Worm (Caenorhabditis elegans) whole organism, L3 larva: ENCODE measurements around the gene srx-50.

ENCODE experiments used
- R02D3.7 ChIP-seq: fragments of 150-350 bp; optimal IDR thresholded peaks from 2 replicates; lab custom pipeline; 2014; ENCODE audit warnings: missing biosample characterization, missing genetic modification characterization
- ZK546.5 ChIP-seq: sonication (generic microtip); optimal IDR thresholded peaks from 2 replicates; lab custom pipeline; 2017; ENCODE audit warnings: missing biosample characterization, missing genetic modification characterization
- aly-2 ChIP-seq: fragments of 150-350 bp; optimal IDR thresholded peaks from 2 replicates; lab custom pipeline; 2014; ENCODE audit warnings: missing biosample characterization, missing genetic modification characterization
- ama-1 ChIP-seq: fragments of 150-350 bp; optimal IDR thresholded peaks from 2 replicates; lab custom pipeline; 2018
- ceh-16 ChIP-seq: sonication (generic microtip); optimal IDR thresholded peaks from 2 replicates; lab custom pipeline; 2017; ENCODE audit warnings: missing biosample characterization, missing genetic modification characterization
- ceh-28 ChIP-seq: fragments of 150-350 bp; optimal IDR thresholded peaks from 2 replicates; lab custom pipeline; 2014; ENCODE audit warnings: missing biosample characterization, missing genetic modification reagents, missing genetic modification characterization
- ceh-82 ChIP-seq: fragments of 150-350 bp; optimal IDR thresholded peaks from 2 replicates; lab custom pipeline; 2014; ENCODE audit warnings: missing biosample characterization, missing genetic modification characterization
- ceh-9 ChIP-seq: sonication (generic microtip); optimal IDR thresholded peaks from 2 replicates; lab custom pipeline; 2018; ENCODE audit warnings: missing biosample characterization, missing genetic modification characterization
- daf-12 ChIP-seq: fragments of 150-350 bp; optimal IDR thresholded peaks from 2 replicates; lab custom pipeline; 2014; ENCODE audit warnings: missing biosample characterization, missing genetic modification reagents, missing genetic modification characterization
- egl-27 ChIP-seq: sonication (generic microtip); optimal IDR thresholded peaks from 4 replicates; lab custom pipeline; 2017; ENCODE audit warnings: missing biosample characterization, missing genetic modification reagents, missing genetic modification characterization
- egl-5 ChIP-seq: fragments of 150-350 bp; optimal IDR thresholded peaks from 2 replicates; lab custom pipeline; 2017; ENCODE audit warnings: missing biosample characterization, missing genetic modification reagents, missing genetic modification characterization, inconsistent platforms
- elt-1 ChIP-seq: fragments of 150-350 bp; optimal IDR thresholded peaks from 2 replicates; lab custom pipeline; 2014; ENCODE audit warnings: missing biosample characterization, missing genetic modification characterization
- elt-2 ChIP-seq: sonication (generic microtip); optimal IDR thresholded peaks from 2 replicates; lab custom pipeline; 2016; ENCODE audit warnings: missing genetic modification reagents, mild to moderate bottlenecking, missing genetic modification characterization, missing compliant biosample characterization
- elt-3 ChIP-seq, 3 experiments: fragments of 150-350 bp in 1 of 3; sonication (generic microtip) in 2 of 3; optimal IDR thresholded peaks; 2 replicates in 2 of 3; 4 replicates in 1 of 3; lab custom pipeline; 2014 to 2017; ENCODE audit warnings: missing biosample characterization in 3 of 3, missing genetic modification characterization in 3 of 3
- eor-1 ChIP-seq, 2 experiments: fragments of 150-350 bp; optimal IDR thresholded peaks; 2 replicates each; lab custom pipeline; 2014 to 2018; ENCODE audit warnings: missing biosample characterization in 2 of 2, missing genetic modification characterization in 2 of 2
- fkh-10 ChIP-seq: sonication (generic microtip); optimal IDR thresholded peaks from 2 replicates; lab custom pipeline; 2017; ENCODE audit warnings: missing biosample characterization, missing genetic modification reagents, missing genetic modification characterization
- fkh-2 ChIP-seq: fragments of 150-350 bp; optimal IDR thresholded peaks from 2 replicates; lab custom pipeline; 2014; ENCODE audit warnings: missing biosample characterization, missing genetic modification reagents, missing genetic modification characterization
- fos-1 ChIP-seq: fragments of 150-350 bp; optimal IDR thresholded peaks from 2 replicates; lab custom pipeline; 2014; ENCODE audit warnings: missing biosample characterization, missing genetic modification characterization
- jun-1 ChIP-seq: fragments of 150-350 bp; optimal IDR thresholded peaks from 2 replicates; lab custom pipeline; 2014; ENCODE audit warnings: missing biosample characterization, missing genetic modification reagents, missing genetic modification characterization
- lin-15B ChIP-seq: fragments of 150-350 bp; optimal IDR thresholded peaks from 2 replicates; lab custom pipeline; 2014; ENCODE audit warnings: missing biosample characterization, missing genetic modification characterization
- lin-39 ChIP-seq: fragments of 150-350 bp; optimal IDR thresholded peaks from 2 replicates; lab custom pipeline; 2018; ENCODE audit warnings: missing biosample characterization, missing genetic modification reagents, missing genetic modification characterization
- lsy-12 ChIP-seq: sonication (generic microtip); optimal IDR thresholded peaks from 2 replicates; lab custom pipeline; 2016; ENCODE audit warnings: mild to moderate bottlenecking, missing genetic modification characterization, missing compliant biosample characterization
- mdl-1 ChIP-seq: fragments of 150-350 bp; optimal IDR thresholded peaks from 2 replicates; lab custom pipeline; 2014; ENCODE audit warnings: missing biosample characterization, missing genetic modification characterization
- mml-1 ChIP-seq: fragments of 150-350 bp; sonication (generic microtip); optimal IDR thresholded peaks from 3 replicates; lab custom pipeline; 2014; ENCODE audit warnings: missing biosample characterization, missing genetic modification characterization
- nfya-1 ChIP-seq: sonication (generic microtip); optimal IDR thresholded peaks from 2 replicates; lab custom pipeline; 2017; ENCODE audit warnings: missing genetic modification characterization, mild to moderate bottlenecking, missing compliant biosample characterization, antibody characterized with exemption, moderate library complexity; ENCODE audit not compliant: insufficient read depth
- nhr-11 ChIP-seq: fragments of 150-350 bp; optimal IDR thresholded peaks from 2 replicates; lab custom pipeline; 2014; ENCODE audit warnings: missing biosample characterization, missing genetic modification characterization
- nhr-12 ChIP-seq: fragments of 150-350 bp; optimal IDR thresholded peaks from 2 replicates; lab custom pipeline; 2014; ENCODE audit warnings: missing biosample characterization, missing genetic modification characterization
- nhr-23 ChIP-seq: fragments of 150-350 bp; optimal IDR thresholded peaks from 2 replicates; lab custom pipeline; 2014; ENCODE audit warnings: missing biosample characterization, missing genetic modification reagents, missing genetic modification characterization
- nhr-25 ChIP-seq: sonication (generic microtip); optimal IDR thresholded peaks from 2 replicates; lab custom pipeline; 2017; ENCODE audit warnings: missing biosample characterization, missing genetic modification characterization
- nhr-28 ChIP-seq: fragments of 150-350 bp; optimal IDR thresholded peaks from 2 replicates; lab custom pipeline; 2014; ENCODE audit warnings: missing biosample characterization, missing genetic modification characterization
- nhr-43 ChIP-seq: sonication (generic microtip); optimal IDR thresholded peaks from 2 replicates; lab custom pipeline; 2016; ENCODE audit warnings: mild to moderate bottlenecking, missing genetic modification characterization, missing compliant biosample characterization; ENCODE audit not compliant: poor library complexity, severe bottlenecking
- nhr-67 ChIP-seq: fragments of 150-350 bp; optimal IDR thresholded peaks from 2 replicates; lab custom pipeline; 2014; ENCODE audit warnings: missing biosample characterization, missing genetic modification characterization
- nhr-76 ChIP-seq: fragments of 150-350 bp; sonication (generic microtip); optimal IDR thresholded peaks from 5 replicates; lab custom pipeline; 2014; ENCODE audit warnings: missing biosample characterization, missing genetic modification characterization
- nhr-77 ChIP-seq: fragments of 150-350 bp; optimal IDR thresholded peaks from 2 replicates; lab custom pipeline; 2014; ENCODE audit warnings: missing biosample characterization, missing genetic modification characterization
- pha-4 ChIP-seq: fragments of 150-350 bp; optimal IDR thresholded peaks from 2 replicates; lab custom pipeline; 2014; ENCODE audit warnings: missing biosample characterization, missing genetic modification reagents, missing genetic modification characterization
- pqm-1 ChIP-seq: fragments of 150-350 bp; optimal IDR thresholded peaks from 2 replicates; lab custom pipeline; 2017; ENCODE audit warnings: missing biosample characterization, missing genetic modification characterization, inconsistent platforms
- skn-1 ChIP-seq: fragments of 150-350 bp; optimal IDR thresholded peaks from 2 replicates; lab custom pipeline; 2014; ENCODE audit warnings: missing biosample characterization, missing genetic modification characterization
- snpc-4 ChIP-seq: fragments of 150-350 bp; optimal IDR thresholded peaks from 2 replicates; lab custom pipeline; 2014; ENCODE audit warnings: missing biosample characterization, missing genetic modification characterization
- tbx-2 ChIP-seq: sonication (generic microtip); optimal IDR thresholded peaks from 2 replicates; lab custom pipeline; 2016; ENCODE audit warnings: mild to moderate bottlenecking, missing genetic modification characterization, missing compliant biosample characterization
- unc-39 ChIP-seq: sonication (generic microtip); optimal IDR thresholded peaks from 4 replicates; lab custom pipeline; 2017; ENCODE audit warnings: missing biosample characterization, missing genetic modification characterization
- unc-62 ChIP-seq: fragments of 150-350 bp; sonication (generic microtip); optimal IDR thresholded peaks from 4 replicates; lab custom pipeline; 2014; ENCODE audit warnings: missing biosample characterization, missing genetic modification reagents, missing genetic modification characterization
- zag-1 ChIP-seq: fragments of 150-350 bp; optimal IDR thresholded peaks from 2 replicates; lab custom pipeline; 2014; ENCODE audit warnings: missing biosample characterization, missing genetic modification characterization
- ztf-11 ChIP-seq: fragments of 150-350 bp; optimal IDR thresholded peaks from 2 replicates; lab custom pipeline; 2014; ENCODE audit warnings: missing biosample characterization, missing genetic modification characterization
- ztf-4 ChIP-seq: fragments of 150-350 bp; optimal IDR thresholded peaks from 2 replicates; lab custom pipeline; 2014; ENCODE audit warnings: missing biosample characterization, missing genetic modification characterization

The srx-50 gene

DNA sequence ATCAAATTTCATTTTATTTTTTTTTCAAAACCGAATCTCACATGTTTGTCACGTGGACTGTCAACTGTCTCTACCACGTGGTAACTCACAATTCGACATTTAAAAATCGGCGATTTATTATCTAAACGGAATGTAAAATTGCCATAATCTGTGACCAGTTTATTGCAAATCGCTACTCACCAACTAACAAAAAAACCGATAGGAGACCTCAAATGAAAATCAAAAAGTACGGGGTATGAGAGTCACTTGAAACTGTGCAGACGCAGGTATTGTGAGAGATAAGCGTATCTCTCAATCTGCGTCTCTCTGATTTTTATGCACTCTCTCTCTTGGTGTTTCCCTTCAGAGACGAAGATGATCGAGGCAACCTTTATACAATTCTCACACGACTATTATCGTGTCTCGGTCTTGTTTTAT, 10.0 kb upstream of the srx-50 start (continued):
- TF ChIP-seq ceh-16 (tag; lab: Kevin White, UChicago) (no peak), egl-5 (peak; percentile 26), ZK546.5 (tag; lab: Kevin White, UChicago) (no peak), pha-4 (tag; lab: Kevin White, UChicago) (peak; percentile 57), eor-1 (tag; optimal IDR thresholded peaks at IDR 0.05; lab: Kevin White, UChicago) (peak in 1 of 2 experiments; percentile 4), nhr-67 (tag; lab: Kevin White, UChicago) (no peak), fkh-2 (tag; lab: Kevin White, UChicago) (no peak), elt-2 (tag; lab: Kevin White, UChicago) (peak; percentile 96), mml-1 (peak; percentile 68), lin-15B (tag; lab: Kevin White, UChicago) (no peak), skn-1 (tag; lab: Kevin White, UChicago) (peak; percentile 57), nfya-1 (tag; lab: Kevin White, UChicago) (peak; percentile 58), lin-39 (tag; lab: Kevin White, UChicago) (no peak), pqm-1 (tag; lab: Kevin White, UChicago) (peak; percentile 92), unc-39 (no peak), fos-1 (tag; lab: Kevin White, UChicago) (no peak), nhr-25 (tag; lab: Kevin White, UChicago) (peak; percentile 78), nhr-23 (peak; percentile 69), R02D3.7 (tag; lab: Kevin White, UChicago) (no peak), ceh-28 (tag; lab: Kevin White, UChicago) (peak; percentile 51)

DNA sequence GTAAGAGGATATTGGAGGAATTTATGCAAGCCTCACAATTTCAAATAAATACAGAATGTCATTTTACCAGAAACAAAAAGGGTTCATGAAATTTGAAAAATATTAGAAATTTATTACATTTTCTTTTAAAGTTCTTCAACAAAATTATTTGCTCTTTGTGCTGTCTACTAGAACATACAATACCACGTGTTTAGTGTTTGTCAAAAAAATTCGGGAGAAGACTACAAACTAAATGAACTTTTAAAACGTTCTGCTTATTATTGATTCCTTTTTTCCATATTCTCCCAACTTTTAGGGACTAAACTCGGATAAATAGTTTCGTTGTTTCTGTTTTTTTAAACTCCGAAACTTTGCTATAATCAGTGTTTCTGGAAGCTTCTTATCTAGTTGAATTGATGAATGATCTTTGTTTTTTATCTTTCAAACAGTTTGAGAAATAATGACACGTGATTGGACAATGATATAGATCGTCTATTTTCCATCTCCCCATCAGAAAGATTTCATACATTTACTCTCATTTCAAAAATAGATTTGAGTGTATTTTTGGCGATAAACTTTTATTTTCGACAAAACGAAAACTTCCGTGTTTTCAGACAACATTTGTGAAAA, 9.0 kb upstream of the srx-50 start:
- TF ChIP-seq lsy-12 (tag; lab: Kevin White, UChicago): peak; percentile 41
- TF ChIP-seq R02D3.7 (tag; lab: Kevin White, UChicago): no peak
- no peak for TF ChIP-seq mdl-1
- TF ChIP-seq pha-4 (tag; lab: Kevin White, UChicago): peak; percentile 54
- TF ChIP-seq pqm-1 (tag; lab: Kevin White, UChicago): peak; percentile 19
- TF ChIP-seq nhr-23: peak; percentile 50
- TF ChIP-seq elt-2 (tag; lab: Kevin White, UChicago): peak; percentile 59
- TF ChIP-seq, all 47 proteins: peak for 5

DNA sequence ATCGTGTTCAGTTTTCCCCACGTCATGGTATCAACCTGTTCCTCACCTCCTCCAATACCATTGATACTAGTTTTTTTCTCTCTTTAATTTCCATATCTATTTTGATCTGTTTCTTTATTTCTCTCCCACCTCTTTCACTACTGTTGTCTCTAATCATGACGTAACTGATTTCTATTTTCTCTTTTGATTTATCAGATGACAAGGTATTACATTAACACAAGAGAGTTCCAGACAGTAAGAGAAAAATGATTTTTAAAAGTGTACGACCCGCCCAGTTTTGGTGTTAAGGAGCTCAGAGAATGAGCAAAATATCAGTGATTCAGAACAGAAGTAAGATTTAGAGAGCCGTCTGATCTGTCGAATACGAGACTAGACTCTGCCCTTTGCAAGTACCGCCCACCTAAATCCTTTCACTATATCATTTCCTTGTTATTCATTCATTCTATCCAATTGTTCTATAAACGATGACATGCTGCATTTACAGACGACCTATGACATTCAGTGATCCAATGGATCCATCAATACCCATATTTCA, 8.0 kb upstream of the srx-50 start, which contains the start of gene nhr-105:
Gene nhr-105, plus strand, starts transcription at position 485 of the 535 bp plus-strand sequence.
- TF ChIP-seq ceh-9 (tag; lab: Kevin White, UChicago) (no peak), jun-1 (tag; lab: Kevin White, UChicago) (peak; percentile 59), R02D3.7 (tag; lab: Kevin White, UChicago) (no peak), lin-39 (tag; lab: Kevin White, UChicago) (no peak), lsy-12 (tag; lab: Kevin White, UChicago) (peak; percentile 44), mdl-1 (no peak), eor-1 (tag; optimal IDR thresholded peaks at IDR 0.05; lab: Kevin White, UChicago) (no peak), ceh-28 (tag; lab: Kevin White, UChicago) (peak; percentile 70), daf-12 (tag; lab: Kevin White, UChicago) (no peak), tbx-2 (tag; lab: Kevin White, UChicago) (no peak), egl-27 (tag; lab: Kevin White, UChicago) (peak; percentile 65), nhr-43 (tag; lab: Kevin White, UChicago) (peak; percentile 55), nhr-77 (tag; lab: Kevin White, UChicago) (no peak), fos-1 (tag; lab: Kevin White, UChicago) (no peak), nhr-12 (tag; lab: Kevin White, UChicago) (no peak), ztf-11 (tag; lab: Kevin White, UChicago) (no peak), fkh-2 (tag; lab: Kevin White, UChicago) (no peak), nhr-23 (peak; percentile 74), elt-1 (tag; lab: Kevin White, UChicago) (no peak), ceh-82 (tag; lab: Kevin White, UChicago) (no peak), ama-1 (lab: Kevin White, UChicago) (peak; percentile 71), ZK546.5 (tag; lab: Kevin White, UChicago) (no peak), nhr-76 (tag; lab: Kevin White, UChicago) (no peak), nhr-11 (tag; lab: Kevin White, UChicago) (no peak), nhr-67 (tag; lab: Kevin White, UChicago) (no peak), elt-2 (tag; lab: Kevin White, UChicago) (peak; percentile 86), skn-1 (tag; lab: Kevin White, UChicago) (no peak), unc-39 (no peak), aly-2 (tag; lab: Kevin White, UChicago) (no peak), mml-1 (no peak), nhr-28 (tag; lab: Kevin White, UChicago) (no peak), ztf-4 (no peak), unc-62 (GFP tag; lab: Kevin White, UChicago) (peak; percentile 46), zag-1 (no peak), ceh-16 (tag; lab: Kevin White, UChicago) (no peak), fkh-10 (peak; percentile 11), elt-3 (tag; optimal IDR thresholded peaks at IDR 0.05; lab: Kevin White, UChicago) (peak in 1 of 3 experiments; percentile 2), egl-5 (no peak), nfya-1 (tag; lab: Kevin White, UChicago) (peak; percentile 39), snpc-4 (tag; lab: Kevin White, UChicago) (peak; percentile 45), pha-4 (tag; lab: Kevin White, UChicago) (peak; percentile 40)
